Fruit fly (Drosophila melanogaster): ENCODE results near the gene Gyc88E.
A peak's percentile ranks its signal among the peaks of the same experiment; 100 is the strongest.

Gyc88E gene

dm6 chr3R:15128646-15129429 lies 21.3 kb upstream of the Gyc88E start:
- TF ChIP-seq Ets98B (GFP tag; IDR thresholded peaks at IDR 0.05) (no peak), gl (tag; optimal IDR thresholded peaks at IDR 0.05) (no peak), CG10348 (GFP tag; IDR thresholded peaks at IDR 0.05) (no peak), fd96Ca (GFP tag; IDR thresholded peaks at IDR 0.05) (peak; percentile 36; the same call in 1 of the 3 replicates), CG4496 (GFP tag; IDR thresholded peaks at IDR 0.05) (0 out of 3 replicates have a peak, but pooled peaks have one; percentile 6), CG15710 (tag; optimal IDR thresholded peaks at IDR 0.05) (no peak), CG9948 (tag; optimal IDR thresholded peaks at IDR 0.05) (peak; percentile 6), CG14655 (GFP tag; optimal IDR thresholded peaks at IDR 0.05) (peak; percentile 68), CG12605 (GFP tag; IDR thresholded peaks at IDR 0.05) (no peak), CG8301 (tag; optimal IDR thresholded peaks at IDR 0.05) (peak; percentile 27), Pif1B (GFP tag; optimal IDR thresholded peaks at IDR 0.05) (no peak), rn (GFP tag; IDR thresholded peaks at IDR 0.05) (0 out of 2 replicates have a peak, but pooled peaks have one; percentile 19)

DNA sequence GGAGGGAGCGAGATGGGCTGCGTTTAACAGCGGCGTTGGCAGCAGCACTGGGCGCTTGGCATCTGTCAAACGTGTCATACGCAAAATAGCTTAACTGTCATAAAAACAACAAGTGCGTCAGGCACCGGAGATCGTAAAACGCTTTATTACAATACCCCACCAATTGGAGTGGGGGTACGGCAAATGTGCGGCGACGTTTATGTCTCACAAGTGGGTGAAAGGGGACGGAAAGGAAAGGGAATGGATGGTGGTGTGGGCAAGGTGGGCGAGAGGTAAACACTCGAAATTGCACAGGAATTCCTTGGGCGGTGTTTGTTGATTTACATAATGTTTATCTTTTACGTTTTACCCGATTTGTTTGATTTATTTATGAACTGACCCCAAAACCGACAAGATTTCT lies 20.2 kb upstream of the Gyc88E start:
- TF ChIP-seq CG14655 (GFP tag; optimal IDR thresholded peaks at IDR 0.05) (no peak), CG17806 (tag; optimal IDR thresholded peaks at IDR 0.05) (no peak), CG9948 (tag; optimal IDR thresholded peaks at IDR 0.05) (no peak), CG12605 (GFP tag; IDR thresholded peaks at IDR 0.05) (no peak), CG4496 (GFP tag; IDR thresholded peaks at IDR 0.05) (no peak), CG15710 (tag; optimal IDR thresholded peaks at IDR 0.05) (no peak), Pif1B (GFP tag; optimal IDR thresholded peaks at IDR 0.05) (no peak), Pif1A (GFP tag; optimal IDR thresholded peaks at IDR 0.05) (no peak), CG8301 (tag; optimal IDR thresholded peaks at IDR 0.05) (no peak), D1 (tag; optimal IDR thresholded peaks at IDR 0.05) (no peak), Snoo (tag; optimal IDR thresholded peaks at IDR 0.05) (no peak), gl (tag; optimal IDR thresholded peaks at IDR 0.05) (no peak), Ets98B (GFP tag; IDR thresholded peaks at IDR 0.05) (no peak), CG32121 (GFP tag; IDR thresholded peaks at IDR 0.05) (no peak)

- no peak for TF ChIP-seq Pif1A (GFP tag; optimal IDR thresholded peaks at IDR 0.05)
- peak; percentile 25 for TF ChIP-seq CG13204 (GFP tag; optimal IDR thresholded peaks at IDR 0.05)
- TF ChIP-seq Ets98B (GFP tag; IDR thresholded peaks at IDR 0.05): no peak
- peak; percentile 54 for TF ChIP-seq EcR (GFP tag; optimal IDR thresholded peaks at IDR 0.05)
Measured at dm6 chr3R:15130873-15131272, 19.3 kb upstream of the Gyc88E start.

DNA sequence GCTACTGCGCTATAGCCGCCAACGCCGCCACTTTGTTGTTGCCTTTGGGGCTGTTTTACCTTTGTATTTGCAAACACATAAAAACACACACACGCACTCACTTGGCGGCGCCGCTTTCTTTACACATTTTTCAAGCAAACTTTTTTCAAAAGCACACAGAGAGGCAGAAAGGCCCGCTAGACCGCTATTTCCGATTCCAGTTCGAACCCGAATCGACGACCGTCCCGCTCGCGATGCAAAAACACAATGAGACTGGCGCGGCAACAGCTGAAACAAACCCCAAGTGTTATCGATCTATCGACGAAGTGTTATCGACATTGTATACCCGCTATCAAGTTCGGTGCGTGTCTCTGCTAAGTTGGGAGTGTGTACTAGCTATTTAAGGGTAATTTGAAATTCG lies 18.5 kb upstream of the Gyc88E start, which contains the start of gene CG42788:
Gene CG42788, minus strand, starts transcription at position 250 of the 400 bp plus-strand sequence.
- TF ChIP-seq CG34367 (tag; optimal IDR thresholded peaks at IDR 0.05) (peak; percentile 15), CG14655 (GFP tag; optimal IDR thresholded peaks at IDR 0.05) (no peak), CG17806 (tag; optimal IDR thresholded peaks at IDR 0.05) (no peak), CG8301 (tag; optimal IDR thresholded peaks at IDR 0.05) (no peak), fd96Ca (GFP tag; IDR thresholded peaks at IDR 0.05) (no peak), CG13204 (GFP tag; optimal IDR thresholded peaks at IDR 0.05) (peak; percentile 82), Snoo (tag; optimal IDR thresholded peaks at IDR 0.05) (peak; percentile 80), CG12605 (GFP tag; IDR thresholded peaks at IDR 0.05) (no peak), CG4496 (GFP tag; IDR thresholded peaks at IDR 0.05) (no peak), CG32121 (GFP tag; IDR thresholded peaks at IDR 0.05) (no peak), CG10348 (GFP tag; IDR thresholded peaks at IDR 0.05) (no peak), Pif1A (GFP tag; optimal IDR thresholded peaks at IDR 0.05) (no peak), CG15710 (tag; optimal IDR thresholded peaks at IDR 0.05) (peak; percentile 33), EcR (GFP tag; optimal IDR thresholded peaks at IDR 0.05) (peak; percentile 59), gl (tag; optimal IDR thresholded peaks at IDR 0.05) (no peak), CG9948 (tag; optimal IDR thresholded peaks at IDR 0.05) (peak; percentile 0), Pif1B (GFP tag; optimal IDR thresholded peaks at IDR 0.05) (peak; percentile 33), rn (GFP tag; IDR thresholded peaks at IDR 0.05) (no peak)

DNA sequence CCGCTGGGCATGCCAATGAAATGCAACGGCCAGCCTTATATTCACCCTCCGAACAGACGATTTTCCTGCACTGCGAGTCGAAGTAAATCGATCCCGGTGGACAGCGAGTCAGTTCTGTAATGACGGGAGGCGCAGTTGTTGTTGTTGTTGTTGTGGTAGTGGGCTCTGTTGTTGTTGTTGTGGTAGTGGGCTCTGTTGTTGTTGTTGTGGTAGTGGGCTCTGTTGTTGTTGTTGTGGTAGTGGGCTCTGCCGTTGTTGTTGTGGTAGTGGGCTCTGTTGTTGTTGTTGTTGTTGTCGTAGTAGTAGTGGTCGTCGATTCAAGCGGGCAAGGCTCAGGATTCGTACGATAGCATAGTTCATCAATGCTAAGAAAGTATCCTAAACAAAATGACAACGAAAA lies 14.2 kb upstream of the Gyc88E start:
- TF ChIP-seq gl (tag; optimal IDR thresholded peaks at IDR 0.05) (no peak), CG12605 (GFP tag; IDR thresholded peaks at IDR 0.05) (no peak), D1 (tag; optimal IDR thresholded peaks at IDR 0.05) (no peak), CG4496 (GFP tag; IDR thresholded peaks at IDR 0.05) (no peak), CG34367 (tag; optimal IDR thresholded peaks at IDR 0.05) (no peak), Ets98B (GFP tag; IDR thresholded peaks at IDR 0.05) (no peak), fd96Ca (GFP tag; IDR thresholded peaks at IDR 0.05) (no peak), CG14655 (GFP tag; optimal IDR thresholded peaks at IDR 0.05) (no peak), CG10348 (GFP tag; IDR thresholded peaks at IDR 0.05) (no peak), CG13204 (GFP tag; optimal IDR thresholded peaks at IDR 0.05) (no peak), Snoo (tag; optimal IDR thresholded peaks at IDR 0.05) (no peak), CG32121 (GFP tag; IDR thresholded peaks at IDR 0.05) (no peak), CG8159 (tag; optimal IDR thresholded peaks at IDR 0.05) (no peak), Pif1A (GFP tag; optimal IDR thresholded peaks at IDR 0.05) (no peak), CG9948 (tag; optimal IDR thresholded peaks at IDR 0.05) (no peak), CG15710 (tag; optimal IDR thresholded peaks at IDR 0.05) (no peak), CG8301 (tag; optimal IDR thresholded peaks at IDR 0.05) (no peak), rn (GFP tag; IDR thresholded peaks at IDR 0.05) (no peak)

DNA sequence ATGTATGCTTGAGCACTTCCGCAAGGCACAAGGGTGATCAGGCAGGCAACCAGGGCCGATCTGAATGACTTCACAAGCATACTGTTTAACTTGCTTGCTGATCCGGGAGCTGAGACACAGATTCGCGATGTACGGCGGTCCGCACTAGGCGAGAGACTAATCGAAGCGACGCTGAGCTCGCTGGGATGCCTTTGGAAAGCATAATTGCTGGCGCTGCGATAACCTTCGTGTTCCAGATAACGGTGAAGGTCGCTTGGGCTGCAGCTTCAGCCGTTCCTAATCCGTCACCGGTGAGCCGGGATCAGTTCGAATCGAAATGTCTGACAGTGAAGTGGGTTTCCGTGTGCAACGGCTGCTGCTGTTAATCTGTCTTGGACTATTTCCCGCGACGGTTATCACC lies 13.3 kb upstream of the Gyc88E start, which contains the start of the genes CG6912 and CG3984:
Gene CG6912, minus strand, starts transcription at position 159 of the 400 bp plus-strand sequence.
Gene CG3984, plus strand, starts transcription at position 303 of the 400 bp plus-strand sequence.
- TF ChIP-seq gl (tag; optimal IDR thresholded peaks at IDR 0.05) (no peak), CG4496 (GFP tag; IDR thresholded peaks at IDR 0.05) (no peak), CG8159 (tag; optimal IDR thresholded peaks at IDR 0.05) (no peak), CG17806 (tag; optimal IDR thresholded peaks at IDR 0.05) (no peak), Ets98B (GFP tag; IDR thresholded peaks at IDR 0.05) (no peak), CG32121 (GFP tag; IDR thresholded peaks at IDR 0.05) (no peak), CG8301 (tag; optimal IDR thresholded peaks at IDR 0.05) (no peak), CG10348 (GFP tag; IDR thresholded peaks at IDR 0.05) (no peak), CG15710 (tag; optimal IDR thresholded peaks at IDR 0.05) (no peak), D1 (tag; optimal IDR thresholded peaks at IDR 0.05) (no peak), CG34367 (tag; optimal IDR thresholded peaks at IDR 0.05) (no peak)
